Worm (Caenorhabditis elegans) whole organism, early embryonic: ENCODE measurements around the gene C39B10.5.

ENCODE experiments used
- B0310.2 ChIP-seq: sonication (generic microtip); optimal IDR thresholded peaks from 2 replicates; lab custom pipeline; 2016; ENCODE audit warnings: mild to moderate bottlenecking, missing genetic modification characterization, missing compliant biosample characterization
- F13C5.2 ChIP-seq: sonication (generic microtip); optimal IDR thresholded peaks from 2 replicates; lab custom pipeline; 2017; ENCODE audit warnings: mild to moderate bottlenecking, missing genetic modification characterization, inconsistent platforms, missing compliant biosample characterization
- aly-1 ChIP-seq: sonication (generic microtip); optimal IDR thresholded peaks from 2 replicates; lab custom pipeline; 2016; ENCODE audit warnings: missing genetic modification characterization, missing compliant biosample characterization
- ama-1 ChIP-seq: fragments of 150-350 bp; optimal IDR thresholded peaks from 2 replicates; lab custom pipeline; 2014
- ceh-13 ChIP-seq: fragments of 200-800 bp; sonication (Bioruptor generic); optimal IDR thresholded peaks from 2 replicates; lab custom pipeline; 2018; ENCODE audit warnings: mild to moderate bottlenecking, missing genetic modification characterization, missing compliant biosample characterization
- ceh-36 ChIP-seq: sonication (generic microtip); optimal IDR thresholded peaks from 2 replicates; lab custom pipeline; 2016; ENCODE audit warnings: missing genetic modification characterization, inconsistent platforms, missing compliant biosample characterization
- ets-7 ChIP-seq: sonication (generic microtip); optimal IDR thresholded peaks from 2 replicates; lab custom pipeline; 2016; ENCODE audit warnings: missing genotype, missing genetic modification characterization, missing compliant biosample characterization
- flt-1 ChIP-seq: fragments of 200-800 bp; sonication (Bioruptor generic); IDR thresholded peaks from 2 replicates; pipeline ENCODE4 v1.3.6; 2022; ENCODE audit warnings: missing genetic modification characterization, missing compliant biosample characterization
- hmbx-1 ChIP-seq: sonication (generic microtip); optimal IDR thresholded peaks from 2 replicates; lab custom pipeline; 2016; ENCODE audit warnings: mild to moderate bottlenecking, missing genetic modification characterization, missing compliant biosample characterization
- hmg-4 ChIP-seq: fragments of 200-800 bp; sonication (Bioruptor generic); optimal IDR thresholded peaks from 2 replicates; lab custom pipeline; 2018; ENCODE audit warnings: mild to moderate bottlenecking, missing genetic modification characterization, missing compliant biosample characterization
- hnd-1 ChIP-seq: sonication (generic microtip); optimal IDR thresholded peaks from 2 replicates; lab custom pipeline; 2016; ENCODE audit warnings: missing genetic modification characterization, missing compliant biosample characterization
- pes-1 ChIP-seq: fragments of 200-800 bp; sonication (Bioruptor generic); IDR thresholded peaks from 2 replicates; pipeline ENCODE4 v1.3.6; 2022; ENCODE audit warnings: missing genetic modification reagents, missing genetic modification characterization, missing compliant biosample characterization
- scrt-1 ChIP-seq: fragments of 200-800 bp; sonication (Bioruptor generic); IDR thresholded peaks from 2 replicates; pipeline ENCODE4 v1.3.6; 2022; ENCODE audit warnings: missing genetic modification characterization, missing compliant biosample characterization
- sea-1 ChIP-seq: fragments of 200-800 bp; sonication (Bioruptor generic); conservative IDR thresholded peaks from 2 replicates; pipeline ENCODE4 v1.3.6; 2022; ENCODE audit warnings: missing genetic modification characterization, missing compliant biosample characterization
- tbx-11 ChIP-seq: fragments of 200-800 bp; sonication (Bioruptor generic); IDR thresholded peaks from 2 replicates; pipeline ENCODE4 v1.3.6; 2022; ENCODE audit warnings: missing genetic modification characterization, missing compliant biosample characterization
- tbx-37 ChIP-seq: fragments of 200-800 bp; sonication (Bioruptor generic); conservative IDR thresholded peaks from 2 replicates; pipeline ENCODE4 v1.3.6; 2022; ENCODE audit warnings: missing genetic modification reagents, missing genetic modification characterization, missing compliant biosample characterization
- tra-4 ChIP-seq: sonication (generic microtip); optimal IDR thresholded peaks from 2 replicates; lab custom pipeline; 2017; ENCODE audit warnings: missing genetic modification characterization, missing compliant biosample characterization

C39B10.5 gene

ce11 chrX:10446982-10447381 lies at the start of gene C39B10.5:
C39B10.5 (plus strand) TSS chrX:10447343.
- TF ChIP-seq pes-1 (GFP tag; lab: Robert Waterston, UW) (no peak), ceh-13 (GFP tag; lab: Kevin White, UChicago) (no peak), sea-1 (GFP tag; lab: Robert Waterston, UW) (no peak), hmbx-1 (no peak), B0310.2 (tag; lab: Kevin White, UChicago) (no peak), ceh-36 (tag; lab: Kevin White, UChicago) (no peak), hnd-1 (no peak), tra-4 (tag; lab: Kevin White, UChicago) (no peak), F13C5.2 (tag; lab: Kevin White, UChicago) (no peak), flt-1 (no peak), hmg-4 (GFP tag; lab: Kevin White, UChicago) (no peak), scrt-1 (GFP tag; lab: Robert Waterston, UW) (no peak), tbx-37 (GFP tag; lab: Robert Waterston, UW) (no peak), ets-7 (tag; lab: Kevin White, UChicago) (no peak)

DNA sequence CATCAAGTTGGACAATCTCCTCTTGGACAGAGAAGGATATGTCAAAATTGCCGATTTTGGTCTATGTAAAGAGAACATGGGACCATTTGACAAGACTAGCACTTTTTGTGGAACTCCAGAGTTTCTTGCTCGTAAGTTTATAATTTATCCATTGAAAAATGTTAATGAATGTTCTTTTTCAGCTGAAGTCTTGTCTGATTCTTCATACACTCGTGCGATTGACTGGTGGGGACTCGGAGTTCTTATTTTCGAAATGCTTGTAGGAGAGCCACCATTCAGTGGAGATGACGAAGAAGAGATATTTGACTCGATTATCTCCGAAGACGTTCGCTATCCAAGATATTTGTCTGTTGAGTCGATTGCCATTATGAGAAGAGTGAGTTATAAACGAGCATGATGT lies 46.0 kb upstream of the C39B10.5 start:
- TF ChIP-seq hmg-4 (GFP tag; lab: Kevin White, UChicago) (no peak), ets-7 (tag; lab: Kevin White, UChicago) (no peak), scrt-1 (GFP tag; lab: Robert Waterston, UW) (no peak), tbx-11 (GFP tag; lab: Robert Waterston, UW) (no peak), aly-1 (tag; lab: Kevin White, UChicago) (no peak)

ce11 chrX:10404051-10404450 lies 43.1 kb upstream of the C39B10.5 start:
- no peak for TF ChIP-seq tbx-11 (GFP tag; lab: Robert Waterston, UW)
- TF ChIP-seq ets-7 (tag; lab: Kevin White, UChicago) = no peak
- no peak for TF ChIP-seq ama-1

DNA sequence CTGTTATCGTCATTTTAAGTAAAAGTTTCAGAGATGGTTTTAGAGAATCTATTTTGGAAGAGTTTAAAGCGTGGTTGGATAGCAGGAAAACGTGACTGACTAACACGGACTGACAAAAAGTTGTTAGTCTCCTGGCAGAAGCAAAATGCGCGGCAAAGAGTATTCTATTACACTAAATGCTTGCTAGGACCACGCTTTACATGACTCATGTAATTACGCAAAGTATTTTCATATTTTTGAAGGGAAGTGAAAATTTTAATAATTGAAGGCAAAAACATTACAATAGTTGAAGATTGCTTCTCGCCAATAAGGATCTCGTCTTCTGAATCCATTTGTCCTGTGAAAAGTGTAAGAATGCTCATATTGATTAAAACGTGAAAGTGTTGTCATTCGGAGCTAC lies 40.9 kb upstream of the C39B10.5 start, which contains the start of gene gur-3:
gur-3 (minus strand) TSS at position 101 of the 400 bp plus-strand sequence.
- TF ChIP-seq flt-1 (no peak), ceh-36 (tag; lab: Kevin White, UChicago) (no peak), ets-7 (tag; lab: Kevin White, UChicago) (no peak), scrt-1 (GFP tag; lab: Robert Waterston, UW) (no peak), tra-4 (tag; lab: Kevin White, UChicago) (no peak), ama-1 (no peak), F13C5.2 (tag; lab: Kevin White, UChicago) (no peak), tbx-11 (GFP tag; lab: Robert Waterston, UW) (no peak), hmbx-1 (no peak), hnd-1 (no peak), tbx-37 (GFP tag; lab: Robert Waterston, UW) (no peak), sea-1 (GFP tag; lab: Robert Waterston, UW) (no peak), B0310.2 (tag; lab: Kevin White, UChicago) (no peak), aly-1 (tag; lab: Kevin White, UChicago) (no peak)

ce11 chrX:10406850-10407249 lies 40.3 kb upstream of the C39B10.5 start, which contains the start of gene ZC504.1:
ZC504.1 (plus strand) TSS chrX:10407150.
- no peak for TF ChIP-seq hmg-4 (GFP tag; lab: Kevin White, UChicago)
- TF ChIP-seq hnd-1 = no peak
- no peak for TF ChIP-seq F13C5.2 (tag; lab: Kevin White, UChicago)
- no peak for TF ChIP-seq hmbx-1
- no peak for TF ChIP-seq pes-1 (GFP tag; lab: Robert Waterston, UW)
- no peak for TF ChIP-seq tbx-11 (GFP tag; lab: Robert Waterston, UW)
- TF ChIP-seq scrt-1 (GFP tag; lab: Robert Waterston, UW) = no peak

DNA sequence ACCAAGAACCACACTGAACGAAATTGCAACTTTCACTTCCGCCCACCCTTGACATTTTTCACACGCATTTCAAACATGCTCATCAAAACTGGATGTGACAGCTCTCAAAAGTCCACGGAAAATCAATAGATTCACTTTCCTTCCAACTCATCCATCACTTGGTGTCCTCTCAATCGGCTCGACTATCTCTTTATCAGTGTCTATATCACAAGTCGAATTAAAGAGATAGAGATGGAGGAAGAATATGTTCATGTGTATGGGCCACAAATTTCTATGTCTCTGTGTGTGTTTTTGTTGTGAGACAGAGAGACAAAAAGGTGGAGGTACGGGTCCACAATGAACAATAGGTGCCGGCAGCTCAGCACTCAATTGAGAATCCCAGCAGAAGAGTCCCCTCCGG lies 36.6 kb upstream of the C39B10.5 start:
- TF ChIP-seq ceh-13 (GFP tag; lab: Kevin White, UChicago) (no peak), sea-1 (GFP tag; lab: Robert Waterston, UW) (no peak), F13C5.2 (tag; lab: Kevin White, UChicago) (no peak), hnd-1 (no peak), ceh-36 (tag; lab: Kevin White, UChicago) (no peak), tbx-11 (GFP tag; lab: Robert Waterston, UW) (no peak), flt-1 (no peak), B0310.2 (tag; lab: Kevin White, UChicago) (no peak), aly-1 (tag; lab: Kevin White, UChicago) (no peak), ets-7 (tag; lab: Kevin White, UChicago) (no peak), scrt-1 (GFP tag; lab: Robert Waterston, UW) (no peak), pes-1 (GFP tag; lab: Robert Waterston, UW) (no peak), ama-1 (no peak), tra-4 (tag; lab: Kevin White, UChicago) (no peak), hmg-4 (GFP tag; lab: Kevin White, UChicago) (no peak), tbx-37 (GFP tag; lab: Robert Waterston, UW) (no peak), hmbx-1 (no peak)

ce11 chrX:10412425-10412824 lies 34.7 kb upstream of the C39B10.5 start, which contains the start of gene acr-8:
acr-8 (plus strand) TSS chrX:10412725.
- no peak for TF ChIP-seq pes-1 (GFP tag; lab: Robert Waterston, UW)
- TF ChIP-seq sea-1 (GFP tag; lab: Robert Waterston, UW) = no peak
- no peak for TF ChIP-seq tbx-37 (GFP tag; lab: Robert Waterston, UW)
- no peak for TF ChIP-seq flt-1
- TF ChIP-seq hmg-4 (GFP tag; lab: Kevin White, UChicago) = no peak
- no peak for TF ChIP-seq aly-1 (tag; lab: Kevin White, UChicago)
- TF ChIP-seq hnd-1 = no peak
- TF ChIP-seq ama-1 = no peak
- no peak for TF ChIP-seq ets-7 (tag; lab: Kevin White, UChicago)
- TF ChIP-seq tbx-11 (GFP tag; lab: Robert Waterston, UW) = no peak
- TF ChIP-seq scrt-1 (GFP tag; lab: Robert Waterston, UW) = no peak
- no peak for TF ChIP-seq B0310.2 (tag; lab: Kevin White, UChicago)
- TF ChIP-seq ceh-36 (tag; lab: Kevin White, UChicago) = no peak
- no peak for TF ChIP-seq hmbx-1
- no peak for TF ChIP-seq tra-4 (tag; lab: Kevin White, UChicago)
- TF ChIP-seq F13C5.2 (tag; lab: Kevin White, UChicago) = no peak
